Fruit fly (Drosophila melanogaster): ENCODE data around the gene Fer1HCH.
A peak's percentile ranks its signal among the peaks of the same experiment; 100 is the strongest.

The Fer1HCH gene

dm6 chr3R:30360653-30361052, 27.3 kb downstream of the Fer1HCH start:
- TF ChIP-seq Dfd (GFP tag; optimal IDR thresholded peaks at IDR 0.05) = peak; percentile 95
- TF ChIP-seq Vsx2 (GFP tag; optimal IDR thresholded peaks at IDR 0.05; ENCODE audit: partially characterized antibody) = no peak

dm6 chr3R:30357062-30357461, 30.9 kb downstream of the Fer1HCH start:
- no peak for TF ChIP-seq Dif (GFP tag; optimal IDR thresholded peaks at IDR 0.05; ENCODE audit: partially characterized antibody)
- no peak for TF ChIP-seq brk (GFP tag; optimal IDR thresholded peaks at IDR 0.05)
- no peak for TF ChIP-seq Abd-B (GFP tag; optimal IDR thresholded peaks at IDR 0.05)
- TF ChIP-seq ey (GFP tag; optimal IDR thresholded peaks at IDR 0.05) = no peak
- TF ChIP-seq OdsH (GFP tag; optimal IDR thresholded peaks at IDR 0.05) = no peak
- no peak for TF ChIP-seq fru (GFP tag; optimal IDR thresholded peaks at IDR 0.05)
- TF ChIP-seq Hr83 (GFP tag; optimal IDR thresholded peaks at IDR 0.05; ENCODE audit: poor library complexity, severe bottlenecking) = no peak
- no peak for TF ChIP-seq dl (GFP tag; optimal IDR thresholded peaks at IDR 0.05; ENCODE audit: insufficient read depth in 1 of 2, partially characterized antibody in 2 of 2)
- TF ChIP-seq foxo (GFP tag; optimal IDR thresholded peaks at IDR 0.05) = no peak
- TF ChIP-seq dsf (GFP tag; optimal IDR thresholded peaks at IDR 0.05; ENCODE audit: borderline replicate concordance) = no peak
- no peak for TF ChIP-seq sage (GFP tag; optimal IDR thresholded peaks at IDR 0.05)
- TF ChIP-seq Vsx2 (GFP tag; optimal IDR thresholded peaks at IDR 0.05; ENCODE audit: partially characterized antibody) = no peak
- TF ChIP-seq Dfd (GFP tag; optimal IDR thresholded peaks at IDR 0.05) = no peak
- no peak for TF ChIP-seq N (GFP tag; optimal IDR thresholded peaks at IDR 0.05)
- TF ChIP-seq Hnf4 (GFP tag; optimal IDR thresholded peaks at IDR 0.05) = no peak
- TF ChIP-seq usp (GFP tag; optimal IDR thresholded peaks at IDR 0.05) = no peak
- no peak for TF ChIP-seq h (GFP tag; optimal IDR thresholded peaks at IDR 0.05)
- no peak for TF ChIP-seq HLH106 (tag; optimal IDR thresholded peaks at IDR 0.05)
- no peak for TF ChIP-seq pan (optimal IDR thresholded peaks at IDR 0.05)

dm6 chr3R:30354729-30355128, 33.2 kb downstream of the Fer1HCH start:
- no peak for TF ChIP-seq Sp1 (GFP tag; optimal IDR thresholded peaks at IDR 0.05)
- TF ChIP-seq woc (GFP tag; optimal IDR thresholded peaks at IDR 0.05) = no peak
- no peak for TF ChIP-seq sv (GFP tag; optimal IDR thresholded peaks at IDR 0.05)
- TF ChIP-seq ey (GFP tag; optimal IDR thresholded peaks at IDR 0.05) = no peak
- no peak for TF ChIP-seq Hr78 (GFP tag; optimal IDR thresholded peaks at IDR 0.05)
- TF ChIP-seq Hnf4 (GFP tag; optimal IDR thresholded peaks at IDR 0.05) = peak; percentile 8
- TF ChIP-seq OdsH (GFP tag; optimal IDR thresholded peaks at IDR 0.05) = no peak
- TF ChIP-seq fru (GFP tag; optimal IDR thresholded peaks at IDR 0.05) = peak; percentile 10
- TF ChIP-seq Myc (optimal IDR thresholded peaks at IDR 0.05) = no peak
- TF ChIP-seq dmrt93B (GFP tag; optimal IDR thresholded peaks at IDR 0.05) = no peak
- no peak for TF ChIP-seq Dif (GFP tag; optimal IDR thresholded peaks at IDR 0.05; ENCODE audit: partially characterized antibody)
- no peak for TF ChIP-seq CG32264 (GFP tag; optimal IDR thresholded peaks at IDR 0.05)
- TF ChIP-seq psq (GFP tag; optimal IDR thresholded peaks at IDR 0.05) = no peak
- TF ChIP-seq h (GFP tag; optimal IDR thresholded peaks at IDR 0.05) = no peak
- TF ChIP-seq rgr (GFP tag; optimal IDR thresholded peaks at IDR 0.05) = peak; percentile 1
- TF ChIP-seq HLH106 (tag; optimal IDR thresholded peaks at IDR 0.05) = no peak
- no peak for TF ChIP-seq CrebA (GFP tag; optimal IDR thresholded peaks at IDR 0.05; ENCODE audit: borderline replicate concordance)
- TF ChIP-seq lola (GFP tag; optimal IDR thresholded peaks at IDR 0.05) = no peak
- TF ChIP-seq Hr83 (GFP tag; optimal IDR thresholded peaks at IDR 0.05; ENCODE audit: poor library complexity, severe bottlenecking) = no peak
- peak in 1 of 2 experiments; percentile 16 for TF ChIP-seq foxo (GFP tag; optimal IDR thresholded peaks at IDR 0.05)
- no peak for TF ChIP-seq jim (GFP tag; optimal IDR thresholded peaks at IDR 0.05)
- TF ChIP-seq dl (GFP tag; optimal IDR thresholded peaks at IDR 0.05; ENCODE audit: insufficient read depth in 1 of 2, partially characterized antibody in 2 of 2) = no peak

dm6 chr3R:30352654-30353053, 35.3 kb downstream of the Fer1HCH start:
- no peak for TF ChIP-seq CrebA (GFP tag; optimal IDR thresholded peaks at IDR 0.05; ENCODE audit: borderline replicate concordance)
- no peak for TF ChIP-seq h (GFP tag; optimal IDR thresholded peaks at IDR 0.05)
- TF ChIP-seq sv (GFP tag; optimal IDR thresholded peaks at IDR 0.05) = no peak
- no peak for TF ChIP-seq Abd-B (GFP tag; optimal IDR thresholded peaks at IDR 0.05)
- TF ChIP-seq ey (GFP tag; optimal IDR thresholded peaks at IDR 0.05) = no peak
- no peak for TF ChIP-seq woc (GFP tag; optimal IDR thresholded peaks at IDR 0.05)
- TF ChIP-seq Rel (GFP tag; optimal IDR thresholded peaks at IDR 0.05) = no peak
- no peak for TF ChIP-seq Rel (tag; optimal IDR thresholded peaks at IDR 0.05)
- TF ChIP-seq Vsx2 (GFP tag; optimal IDR thresholded peaks at IDR 0.05; ENCODE audit: partially characterized antibody) = no peak
- TF ChIP-seq Sp1 (GFP tag; optimal IDR thresholded peaks at IDR 0.05) = no peak
- TF ChIP-seq jim (GFP tag; optimal IDR thresholded peaks at IDR 0.05) = no peak
- no peak for TF ChIP-seq dl (GFP tag; optimal IDR thresholded peaks at IDR 0.05; ENCODE audit: insufficient read depth in 1 of 2, partially characterized antibody in 2 of 2)
- no peak for TF ChIP-seq OdsH (GFP tag; optimal IDR thresholded peaks at IDR 0.05)
- TF ChIP-seq foxo (GFP tag; optimal IDR thresholded peaks at IDR 0.05) = no peak
- TF ChIP-seq br (GFP tag; optimal IDR thresholded peaks at IDR 0.05) = no peak
- TF ChIP-seq Hnf4 (GFP tag; optimal IDR thresholded peaks at IDR 0.05) = no peak

Measured in whole organism, wandering third instar larva.